Comparison of ENCODE assay signal across 1 fruit fly cellular context in genomic region chr3L:2572907-2573591, dm6.
TF ChIP-seq lines count a peak whose summit lies in the region.

No protein-coding gene starts in this region.

TF ChIP-seq in whole organism, embryonic, 481 proteins besides CTCF, POLR2A, EP300 and RAD21 (continued from another document):
- TF ChIP-seq odd (GFP tag; optimal IDR thresholded peaks at IDR 0.05; lab: Kevin White, UChicago) (no peak), CG3281 (GFP tag; optimal IDR thresholded peaks at IDR 0.05; lab: Kevin White, UChicago) (peak; percentile 13), sens (GFP tag; lab: Kevin White, UChicago) (peak; percentile 27), al (GFP tag; IDR thresholded peaks at IDR 0.05; lab: Robert Waterston, UW) (no peak), prd (optimal IDR thresholded peaks at IDR 0.05; lab: Kevin White, UChicago) (no peak), prd (GFP tag; IDR thresholded peaks at IDR 0.05; lab: Robert Waterston, UW) (no peak), CG2678 (tag; optimal IDR thresholded peaks at IDR 0.05; lab: Kevin White, UChicago) (peak; percentile 12), fd96Cb (tag; optimal IDR thresholded peaks at IDR 0.05; lab: Kevin White, UChicago) (no peak), Trl (optimal IDR thresholded peaks at IDR 0.05; lab: Kevin White, UChicago) (no peak), Trl (GFP tag; optimal IDR thresholded peaks at IDR 0.05; lab: Kevin White, UChicago) (no peak), CG13624 (GFP tag; optimal IDR thresholded peaks at IDR 0.05; lab: Kevin White, UChicago) (no peak), CG8290 (GFP tag; optimal IDR thresholded peaks at IDR 0.05; lab: Kevin White, UChicago) (no peak), CG8290 (tag; optimal IDR thresholded peaks at IDR 0.05; lab: Kevin White, UChicago) (peak in 1 of 2 experiments; percentile 15), schlank (tag; optimal IDR thresholded peaks at IDR 0.05; lab: Kevin White, UChicago) (peak; percentile 23), lab (GFP tag; optimal IDR thresholded peaks at IDR 0.05; lab: Kevin White, UChicago) (peak; percentile 78), cwo (GFP tag; optimal IDR thresholded peaks at IDR 0.05; lab: Kevin White, UChicago) (peak; percentile 28), Hmr (GFP tag; optimal IDR thresholded peaks at IDR 0.05; lab: Kevin White, UChicago) (peak; percentile 8), sim (GFP tag; IDR thresholded peaks at IDR 0.05; lab: Robert Waterston, UW) (no peak), mirr (GFP tag; optimal IDR thresholded peaks at IDR 0.05; lab: Kevin White, UChicago) (peak; percentile 88), gcm (GFP tag; optimal IDR thresholded peaks at IDR 0.05; lab: Kevin White, UChicago) (peak; percentile 16), cg (GFP tag; optimal IDR thresholded peaks at IDR 0.05; lab: Kevin White, UChicago) (peak; percentile 3), grn (GFP tag; optimal IDR thresholded peaks at IDR 0.05; lab: Kevin White, UChicago) (peak; percentile 54), Drgx (GFP tag; IDR thresholded peaks at IDR 0.05; lab: Robert Waterston, UW) (no peak), lov (optimal IDR thresholded peaks at IDR 0.05; lab: Kevin White, UChicago) (no peak), lov (GFP tag; IDR thresholded peaks at IDR 0.05; lab: Robert Waterston, UW) (0 out of 3 replicates have a peak, but pooled peaks have one; percentile 26)
